Fruit fly (Drosophila melanogaster): Measurements from ENCODE around the gene daed.

The daed gene

DNA sequence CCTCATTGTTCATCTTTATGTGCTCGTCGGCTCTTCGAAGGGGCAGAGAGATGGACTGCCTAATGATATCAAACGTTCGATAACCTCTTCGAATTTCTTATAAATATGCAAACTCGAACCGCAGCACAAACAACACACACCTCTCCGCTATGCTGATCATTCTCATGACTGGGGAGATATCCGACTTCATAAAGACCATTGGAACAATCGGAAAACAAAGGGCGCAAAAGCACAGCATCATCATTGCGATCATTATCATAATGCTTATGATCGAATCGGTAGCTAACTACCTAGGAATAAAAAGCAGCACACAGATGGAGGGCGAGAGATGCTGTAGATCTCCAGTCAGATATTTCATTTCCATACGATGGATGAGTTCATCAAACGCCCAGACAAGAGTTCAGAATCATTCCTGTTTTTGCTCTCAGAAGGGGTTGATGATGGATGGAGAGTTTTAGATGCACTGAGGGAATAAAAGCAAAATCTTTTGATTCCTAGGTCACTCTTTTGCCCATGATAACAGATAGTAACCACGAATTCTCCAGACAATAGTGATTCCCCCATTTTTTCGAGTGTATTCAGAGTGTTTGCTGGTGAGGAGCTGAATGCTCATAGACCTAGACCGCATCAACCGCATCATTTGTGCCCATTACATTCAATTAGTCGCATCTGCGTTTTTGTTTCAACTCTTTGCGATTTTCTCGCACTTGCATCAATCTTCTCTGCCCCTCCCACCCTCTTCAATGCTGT lies 49.0 kb downstream of the daed start (continued):
- TF ChIP-seq Eip93F (GFP tag; optimal IDR thresholded peaks at IDR 0.05) (no peak), Gug (GFP tag; IDR thresholded peaks at IDR 0.05) (no peak), CG15336 (GFP tag; IDR thresholded peaks at IDR 0.05) (peak; percentile 16; the same call in 1 of the 2 replicates), CG6792 (GFP tag; optimal IDR thresholded peaks at IDR 0.05) (no peak)

DNA sequence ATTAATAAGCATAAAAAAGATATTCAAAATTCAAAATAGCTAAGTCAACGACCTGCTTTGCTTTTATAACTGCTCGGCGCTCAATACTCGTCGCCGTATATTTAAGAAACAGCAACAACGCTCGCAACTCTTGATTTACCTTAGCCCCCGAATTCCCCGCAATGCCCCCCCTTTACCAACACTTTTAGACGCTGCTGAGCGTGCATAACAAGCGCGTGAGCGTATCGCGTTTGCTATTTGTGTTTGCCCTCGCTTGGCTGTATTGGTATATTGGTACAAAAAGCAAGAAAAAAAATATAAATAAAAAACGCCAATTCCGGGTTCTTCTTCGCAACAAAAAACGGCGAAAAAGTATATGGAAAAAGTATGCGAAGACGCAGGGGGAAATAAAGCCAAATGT lies 50.2 kb downstream of the daed start:
- no peak for TF ChIP-seq CG7368 (GFP tag; optimal IDR thresholded peaks at IDR 0.05)
- TF ChIP-seq Eip93F (GFP tag; optimal IDR thresholded peaks at IDR 0.05): no peak
- no peak for TF ChIP-seq cyc (GFP tag; optimal IDR thresholded peaks at IDR 0.05)
- TF ChIP-seq Eip78C (GFP tag): peak; percentile 38
- no peak for TF ChIP-seq eg (GFP tag; IDR thresholded peaks at IDR 0.05)
- no peak for TF ChIP-seq CG6808 (GFP tag; optimal IDR thresholded peaks at IDR 0.05)
- no peak for TF ChIP-seq dsx (GFP tag; optimal IDR thresholded peaks at IDR 0.05; ENCODE audit: poor library complexity, severe bottlenecking)
- TF ChIP-seq CG8119 (GFP tag; IDR thresholded peaks at IDR 0.05): no peak
- TF ChIP-seq Met (GFP tag; optimal IDR thresholded peaks at IDR 0.05): no peak
- peak in 1 of 2 experiments; percentile 5 for TF ChIP-seq ss (GFP tag; optimal IDR thresholded peaks at IDR 0.05)
- TF ChIP-seq CG16779 (tag; optimal IDR thresholded peaks at IDR 0.05): no peak
- TF ChIP-seq CG6854 (GFP tag; optimal IDR thresholded peaks at IDR 0.05): peak; percentile 62
- TF ChIP-seq vri (GFP tag; optimal IDR thresholded peaks at IDR 0.05): peak; percentile 62
- no peak for TF ChIP-seq Hr4 (GFP tag; optimal IDR thresholded peaks at IDR 0.05)
- TF ChIP-seq fkh (GFP tag; optimal IDR thresholded peaks at IDR 0.05): peak; percentile 95
- TF ChIP-seq CG11902 (GFP tag; optimal IDR thresholded peaks at IDR 0.05): no peak
- TF ChIP-seq spab (GFP tag; optimal IDR thresholded peaks at IDR 0.05): no peak
- TF ChIP-seq Gug (GFP tag; IDR thresholded peaks at IDR 0.05): no peak
- TF ChIP-seq svp (GFP tag): peak; percentile 44
- TF ChIP-seq fd59A (GFP tag; optimal IDR thresholded peaks at IDR 0.05): no peak
- no peak for TF ChIP-seq Smox (GFP tag; optimal IDR thresholded peaks at IDR 0.05)

- TF ChIP-seq CG8632 (GFP tag; optimal IDR thresholded peaks at IDR 0.05) (no peak), CG6163 (GFP tag; IDR thresholded peaks at IDR 0.05) (no peak), dac (GFP tag; optimal IDR thresholded peaks at IDR 0.05) (no peak), CG10631 (GFP tag; optimal IDR thresholded peaks at IDR 0.05) (no peak), vri (GFP tag; optimal IDR thresholded peaks at IDR 0.05) (no peak), fkh (GFP tag; optimal IDR thresholded peaks at IDR 0.05) (no peak), achi (GFP tag; optimal IDR thresholded peaks at IDR 0.05) (no peak), Sox14 (GFP tag; optimal IDR thresholded peaks at IDR 0.05) (no peak), CG9139 (GFP tag; optimal IDR thresholded peaks at IDR 0.05) (no peak), Lpt (GFP tag; optimal IDR thresholded peaks at IDR 0.05) (no peak)
Observed at dm6 chr2L:2165238-2165577, 50.9 kb downstream of the daed start.
